Worm (Caenorhabditis elegans): ENCODE measurements around the gene C27D6.1.

C27D6.1 gene

DNA sequence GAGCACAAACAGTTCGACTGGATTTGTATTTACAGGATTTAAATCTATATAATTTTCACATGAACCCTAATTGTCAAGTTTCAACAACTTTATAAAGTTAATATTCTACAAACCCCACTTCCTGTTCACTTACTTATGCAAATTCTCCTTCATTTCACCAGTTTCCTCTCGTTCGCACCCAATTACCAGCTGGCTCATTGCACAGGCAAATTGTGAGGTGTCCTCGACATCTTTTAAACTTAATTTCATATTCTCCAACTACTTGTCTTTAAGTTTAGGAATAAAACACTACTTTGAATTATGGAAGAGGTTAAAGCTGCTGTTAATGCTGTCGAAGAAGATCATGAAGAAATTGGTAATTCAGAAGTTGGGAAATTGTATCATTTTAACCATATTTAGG, at the start of gene C27D6.1:
Gene C27D6.1, plus strand, starts transcription at position 301 of the 400 bp plus-strand sequence.
- TF ChIP-seq ceh-28 (tag; optimal IDR thresholded peaks at IDR 0.05) (no peak), nhr-237 (tag; optimal IDR thresholded peaks at IDR 0.05) (no peak), daf-12 (tag; optimal IDR thresholded peaks at IDR 0.05) (no peak), nhr-28 (tag; optimal IDR thresholded peaks at IDR 0.05) (no peak), tbx-2 (tag; optimal IDR thresholded peaks at IDR 0.05) (no peak)

DNA sequence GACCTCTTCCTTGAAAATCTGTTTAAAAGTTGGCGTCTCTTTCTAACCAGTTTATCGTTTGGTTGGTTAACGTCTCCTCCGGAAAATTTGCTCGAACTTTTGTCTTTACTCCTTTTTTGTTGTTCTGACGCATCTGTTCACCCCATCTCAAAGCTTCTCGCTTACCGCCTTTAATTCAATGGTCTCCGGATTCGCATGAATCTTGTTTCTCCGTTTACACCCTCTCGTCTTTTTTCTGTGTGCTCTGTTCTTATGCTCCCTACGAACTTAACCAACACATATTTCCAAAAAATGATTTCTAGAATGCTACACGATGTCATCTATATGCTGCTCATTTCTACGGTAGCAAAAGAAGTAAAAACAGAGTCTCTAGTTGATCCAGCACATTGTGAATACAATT, 42.5 kb upstream of the C27D6.1 start, which contains the start of gene lgc-56:
Gene lgc-56, plus strand, starts transcription at position 301 of the 400 bp plus-strand sequence.
- no peak for TF ChIP-seq ceh-82 (tag; optimal IDR thresholded peaks at IDR 0.05)
- no peak for TF ChIP-seq lsy-12 (tag; optimal IDR thresholded peaks at IDR 0.05)
- no peak for TF ChIP-seq ZK546.5 (tag; optimal IDR thresholded peaks at IDR 0.05)
- no peak for TF ChIP-seq fkh-2 (tag; optimal IDR thresholded peaks at IDR 0.05)
- TF ChIP-seq pqm-1 (tag; optimal IDR thresholded peaks at IDR 0.05): no peak
- TF ChIP-seq nhr-12 (tag; optimal IDR thresholded peaks at IDR 0.05): no peak
- TF ChIP-seq nhr-23 (tag; optimal IDR thresholded peaks at IDR 0.05): no peak
- no peak for TF ChIP-seq nhr-76 (tag; optimal IDR thresholded peaks at IDR 0.05)
- TF ChIP-seq ceh-16 (tag; optimal IDR thresholded peaks at IDR 0.05): no peak
- TF ChIP-seq nhr-43 (tag; optimal IDR thresholded peaks at IDR 0.05; ENCODE audit: poor library complexity, severe bottlenecking): no peak
- no peak for TF ChIP-seq ceh-28 (tag; optimal IDR thresholded peaks at IDR 0.05)
- no peak for TF ChIP-seq hmg-11 (tag; optimal IDR thresholded peaks at IDR 0.05)
- no peak for TF ChIP-seq pha-4 (tag; optimal IDR thresholded peaks at IDR 0.05)
- TF ChIP-seq elt-2 (tag; optimal IDR thresholded peaks at IDR 0.05): no peak

DNA sequence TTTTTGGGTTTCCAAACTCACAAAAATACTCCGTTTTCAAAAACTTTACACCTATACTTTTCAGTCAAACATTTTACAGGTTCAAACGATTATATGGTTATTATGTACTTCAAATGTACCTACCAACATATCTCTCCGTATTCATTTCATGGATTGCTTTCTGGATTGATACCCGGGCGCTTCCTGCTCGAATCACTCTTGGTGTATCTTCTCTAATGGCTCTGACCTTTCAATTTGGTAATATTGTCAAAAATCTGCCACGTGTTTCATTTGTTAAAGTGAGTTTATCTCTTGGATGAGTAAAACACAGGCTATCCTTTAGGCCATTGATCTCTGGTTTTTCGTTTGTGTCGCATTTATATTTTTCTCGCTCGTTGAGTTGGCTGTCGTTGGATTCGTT, 40.8 kb upstream of the C27D6.1 start:
- no peak for TF ChIP-seq nhr-67 (tag; optimal IDR thresholded peaks at IDR 0.05)
- no peak for TF ChIP-seq ZK546.5 (tag; optimal IDR thresholded peaks at IDR 0.05)
- TF ChIP-seq ceh-9 (tag; optimal IDR thresholded peaks at IDR 0.05): no peak
- TF ChIP-seq elt-3 (tag; optimal IDR thresholded peaks at IDR 0.05): no peak
- no peak for TF ChIP-seq nhr-43 (tag; optimal IDR thresholded peaks at IDR 0.05; ENCODE audit: poor library complexity, severe bottlenecking)

DNA sequence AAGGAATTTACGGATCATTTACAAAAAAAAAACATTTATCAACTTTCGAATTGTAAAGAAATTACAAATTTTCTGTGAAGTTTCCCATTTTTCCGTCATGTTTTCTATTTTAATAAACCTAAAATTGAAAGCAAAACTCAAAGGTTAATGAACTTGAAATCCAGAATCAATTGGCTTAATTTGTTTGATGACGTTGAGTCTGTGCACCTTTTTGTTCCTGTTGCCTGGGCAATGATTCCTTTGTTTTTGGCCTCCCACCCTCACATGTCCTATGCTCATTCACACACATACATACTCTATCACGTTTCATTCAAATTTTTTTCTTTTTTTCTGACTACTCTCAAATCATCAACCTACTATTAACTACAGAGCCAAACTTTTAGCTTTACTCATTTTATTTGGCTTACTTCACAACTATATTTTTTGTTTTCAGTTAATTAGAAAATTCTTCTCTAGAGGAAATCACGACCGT, 36.2 kb upstream of the C27D6.1 start, which contains the start of gene F58A6.2:
Gene F58A6.2, plus strand, starts transcription at position 422 of the 472 bp plus-strand sequence.
- TF ChIP-seq nhr-77 (tag; optimal IDR thresholded peaks at IDR 0.05) (no peak), pqm-1 (tag; optimal IDR thresholded peaks at IDR 0.05) (no peak), nhr-76 (tag; optimal IDR thresholded peaks at IDR 0.05) (no peak), ceh-28 (tag; optimal IDR thresholded peaks at IDR 0.05) (no peak), jun-1 (tag; optimal IDR thresholded peaks at IDR 0.05) (no peak), elt-2 (tag; optimal IDR thresholded peaks at IDR 0.05) (no peak), daf-12 (tag; optimal IDR thresholded peaks at IDR 0.05) (no peak), nhr-23 (tag; optimal IDR thresholded peaks at IDR 0.05) (no peak), egl-5 (tag; optimal IDR thresholded peaks at IDR 0.05) (no peak)

DNA sequence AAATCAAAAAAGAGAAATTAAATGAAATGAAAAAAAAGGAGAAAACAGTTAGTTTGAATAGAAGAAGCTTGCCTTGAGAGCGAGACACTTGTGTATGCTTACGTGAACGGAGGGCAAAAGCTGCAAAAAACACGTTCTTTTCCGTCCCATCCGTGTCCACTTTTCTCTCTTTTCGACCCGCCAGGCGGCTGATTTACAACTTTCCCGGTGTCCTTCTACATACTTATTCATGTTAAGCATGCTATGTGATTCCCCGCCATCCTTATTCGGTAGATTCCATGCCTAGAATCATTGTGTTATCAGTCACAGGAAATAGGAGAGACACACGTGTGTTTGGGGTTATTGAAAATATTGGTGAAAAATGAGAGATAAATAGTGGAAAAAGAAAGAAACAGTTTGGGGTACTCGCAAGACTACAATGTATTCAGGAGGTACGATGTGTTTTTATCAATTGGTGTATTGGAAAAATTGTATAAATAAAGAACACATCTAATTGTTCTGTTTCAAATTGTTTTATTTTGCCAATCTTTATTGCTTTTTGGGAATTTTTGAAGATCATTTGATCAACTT, 30.5 kb upstream of the C27D6.1 start, which contains the start of gene nas-29:
Gene nas-29, minus strand, starts transcription at position 92 of the 570 bp plus-strand sequence.
- peak; percentile 64 for TF ChIP-seq nhr-25 (tag; optimal IDR thresholded peaks at IDR 0.05)
- peak; percentile 28 for TF ChIP-seq mdl-1 (tag; optimal IDR thresholded peaks at IDR 0.05)
- no peak for TF ChIP-seq ceh-82 (tag; optimal IDR thresholded peaks at IDR 0.05)
- no peak for TF ChIP-seq lsy-12 (tag; optimal IDR thresholded peaks at IDR 0.05)
- TF ChIP-seq nhr-43 (tag; optimal IDR thresholded peaks at IDR 0.05; ENCODE audit: poor library complexity, severe bottlenecking): peak; percentile 44
- peak; percentile 98 for TF ChIP-seq elt-2 (tag; optimal IDR thresholded peaks at IDR 0.05)
- no peak for TF ChIP-seq ZK546.5 (tag; optimal IDR thresholded peaks at IDR 0.05)
- TF ChIP-seq jun-1 (tag; optimal IDR thresholded peaks at IDR 0.05): peak; percentile 20
- TF ChIP-seq zag-1 (tag; optimal IDR thresholded peaks at IDR 0.05): no peak
- no peak for TF ChIP-seq ceh-9 (tag; optimal IDR thresholded peaks at IDR 0.05)
- TF ChIP-seq daf-12 (tag; optimal IDR thresholded peaks at IDR 0.05): no peak
- TF ChIP-seq pqm-1 (tag; optimal IDR thresholded peaks at IDR 0.05): peak; percentile 89

DNA sequence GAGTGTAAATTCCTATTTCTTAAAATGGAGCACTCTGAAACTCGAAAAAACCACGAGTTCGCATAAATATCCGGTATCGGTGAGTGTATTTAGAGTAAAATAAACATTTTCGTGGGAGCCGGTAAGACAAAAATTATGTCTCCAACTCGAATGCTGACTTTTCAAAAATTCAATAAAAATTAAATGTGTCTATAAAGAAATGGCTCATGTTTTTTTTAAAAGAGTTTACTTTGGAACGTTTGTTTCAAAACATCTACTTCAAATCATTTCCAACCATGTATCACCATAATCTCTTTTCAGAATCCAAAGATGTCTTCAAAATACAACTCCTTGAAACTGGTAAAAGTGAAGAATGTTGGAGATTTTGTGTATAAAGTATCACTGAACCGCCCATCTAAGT, 29.9 kb upstream of the C27D6.1 start, which contains the start of gene F58A6.1:
Gene F58A6.1, plus strand, starts transcription at position 301 of the 400 bp plus-strand sequence.
- TF ChIP-seq zag-1 (tag; optimal IDR thresholded peaks at IDR 0.05) (no peak), elt-2 (tag; optimal IDR thresholded peaks at IDR 0.05) (no peak), hmg-11 (tag; optimal IDR thresholded peaks at IDR 0.05) (no peak), pha-4 (tag; optimal IDR thresholded peaks at IDR 0.05) (no peak), nhr-23 (tag; optimal IDR thresholded peaks at IDR 0.05) (no peak), ceh-9 (tag; optimal IDR thresholded peaks at IDR 0.05) (no peak), tbx-2 (tag; optimal IDR thresholded peaks at IDR 0.05) (no peak)

Data from whole organism, L3 larva.